Fruit fly (Drosophila melanogaster): Measurements from ENCODE around the gene Tsp86D.

The Tsp86D gene

DNA sequence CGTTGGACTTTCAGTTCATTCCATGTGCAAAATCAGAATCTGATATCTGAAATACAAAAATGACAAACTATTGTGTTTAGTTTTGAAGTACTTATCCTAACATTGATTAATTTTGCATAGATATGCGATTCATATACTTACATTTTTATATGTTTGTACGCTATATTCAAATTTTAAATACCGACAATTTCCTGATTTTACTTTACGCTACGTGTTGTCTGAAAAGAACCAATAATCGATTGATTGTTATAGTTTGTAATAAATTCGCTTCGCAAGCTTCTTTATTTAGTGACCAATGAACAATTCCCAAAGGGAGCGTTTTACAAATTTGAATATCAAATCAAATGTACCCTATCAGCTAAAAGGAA lies 21.0 kb downstream of the Tsp86D start, which contains the start of gene Ak3:
Gene Ak3 (minus strand): TSS at position 69 of the 368 bp plus-strand sequence.
- TF ChIP-seq toe (GFP tag; optimal IDR thresholded peaks at IDR 0.05) (no peak), CG11617 (GFP tag; optimal IDR thresholded peaks at IDR 0.05) (no peak), CG12768 (GFP tag; optimal IDR thresholded peaks at IDR 0.05) (no peak), bab1 (GFP tag; optimal IDR thresholded peaks at IDR 0.05) (no peak), kay (GFP tag; ENCODE audit: borderline replicate concordance) (no peak), pad (GFP tag; optimal IDR thresholded peaks at IDR 0.05) (no peak), Hr96 (GFP tag; optimal IDR thresholded peaks at IDR 0.05) (no peak), Mnt (GFP tag; optimal IDR thresholded peaks at IDR 0.05) (no peak), CG14711 (tag; optimal IDR thresholded peaks at IDR 0.05) (no peak), CG5204 (GFP tag; optimal IDR thresholded peaks at IDR 0.05) (no peak), Crg-1 (GFP tag; optimal IDR thresholded peaks at IDR 0.05) (no peak)

DNA sequence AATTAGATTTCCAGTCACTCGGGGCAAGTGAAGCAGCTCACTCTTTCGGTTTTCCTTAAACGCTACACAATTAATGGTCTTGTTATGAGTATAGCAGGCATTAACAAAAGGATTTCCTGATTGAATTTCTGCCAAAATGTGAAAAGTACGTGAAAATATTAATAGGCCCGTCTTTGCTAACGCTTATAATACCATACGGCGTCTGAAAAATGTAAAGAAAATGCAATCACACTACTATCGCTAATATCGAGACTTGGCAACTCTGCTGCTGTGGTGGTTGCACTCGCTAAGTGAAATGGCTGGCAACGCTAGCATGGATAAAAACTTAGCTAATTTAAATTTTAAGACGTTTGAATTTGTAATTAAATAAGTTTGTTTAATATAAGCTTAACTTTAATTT lies 24.8 kb downstream of the Tsp86D start, which contains the start of gene CG6621:
Gene CG6621 (minus strand): TSS at position 205 of the 400 bp plus-strand sequence.
- TF ChIP-seq Hr96 (GFP tag; optimal IDR thresholded peaks at IDR 0.05) (no peak), CG1620 (GFP tag; optimal IDR thresholded peaks at IDR 0.05) (no peak), cic (GFP tag; optimal IDR thresholded peaks at IDR 0.05) (no peak), CG5204 (GFP tag; optimal IDR thresholded peaks at IDR 0.05) (no peak), CG7045 (GFP tag; optimal IDR thresholded peaks at IDR 0.05) (no peak), CG14711 (tag; optimal IDR thresholded peaks at IDR 0.05) (peak; percentile 93), tj (GFP tag; optimal IDR thresholded peaks at IDR 0.05) (no peak), cnc (optimal IDR thresholded peaks at IDR 0.05) (no peak), toe (GFP tag; optimal IDR thresholded peaks at IDR 0.05) (no peak), bab1 (GFP tag; optimal IDR thresholded peaks at IDR 0.05) (peak; percentile 7), Crg-1 (GFP tag; optimal IDR thresholded peaks at IDR 0.05) (no peak), ovo (GFP tag; optimal IDR thresholded peaks at IDR 0.05) (no peak), CG33017 (tag; optimal IDR thresholded peaks at IDR 0.05) (no peak), Mnt (GFP tag; optimal IDR thresholded peaks at IDR 0.05) (peak; percentile 4), kay (GFP tag; ENCODE audit: borderline replicate concordance) (no peak), CG11617 (GFP tag; optimal IDR thresholded peaks at IDR 0.05) (no peak), Clk (GFP tag; optimal IDR thresholded peaks at IDR 0.05) (no peak), CG7101 (tag; optimal IDR thresholded peaks at IDR 0.05) (no peak), pad (GFP tag; optimal IDR thresholded peaks at IDR 0.05) (peak; percentile 2), CG12768 (GFP tag; optimal IDR thresholded peaks at IDR 0.05) (no peak)
